Worm (Caenorhabditis elegans): ENCODE data around the gene nlp-27.

DNA sequence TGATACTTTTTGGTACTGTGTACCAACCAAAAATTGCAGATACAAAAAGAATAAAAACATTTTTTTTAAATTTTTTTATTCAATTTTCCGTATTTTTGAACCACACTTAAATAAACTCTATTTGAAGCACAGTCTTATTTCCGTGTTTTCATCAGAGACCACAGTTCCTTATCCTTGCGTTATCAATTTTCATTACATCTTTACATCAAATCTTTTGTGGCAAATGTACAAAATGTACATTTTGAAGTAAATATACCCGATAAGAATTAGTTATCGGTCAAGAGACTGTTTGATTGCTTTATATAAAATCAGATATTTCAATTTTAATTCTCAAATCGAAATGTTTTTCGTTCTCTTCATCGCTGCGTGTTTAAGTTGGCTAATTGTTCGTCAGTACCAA, 33.1 kb downstream of the nlp-27 start, which contains the start of gene cyp-35A3:
- TF ChIP-seq tbx-2 (tag; optimal IDR thresholded peaks at IDR 0.05) = no peak
- no peak for TF ChIP-seq ceh-16 (tag; optimal IDR thresholded peaks at IDR 0.05)

Data from whole organism, L3 larva.